Worm (Caenorhabditis elegans) whole organism, midembryonic: ENCODE results near the gene mcp-1.

Experiments used
- T22C8.4 ChIP-seq: fragments of 200-800 bp; sonication (Bioruptor generic); IDR thresholded peaks from 2 replicates; pipeline ENCODE4 v1.3.6; 2022; ENCODE audit warnings: missing genetic modification characterization, missing compliant biosample characterization
- cog-1 ChIP-seq: sonication (generic microtip); optimal IDR thresholded peaks from 2 replicates; lab custom pipeline; 2016; ENCODE audit warnings: missing genetic modification characterization, missing compliant biosample characterization
- flt-1 ChIP-seq: fragments of 200-800 bp; sonication (Bioruptor generic); IDR thresholded peaks from 2 replicates; pipeline ENCODE4 v1.3.6; 2022; ENCODE audit warnings: missing genetic modification characterization, missing compliant biosample characterization
- klf-2 ChIP-seq: fragments of 200-800 bp; sonication (Bioruptor generic); conservative IDR thresholded peaks from 2 replicates; pipeline ENCODE4 v1.3.6; 2022; ENCODE audit warnings: missing genetic modification reagents, missing genetic modification characterization, missing compliant biosample characterization
- med-1 ChIP-seq: sonication (generic microtip); optimal IDR thresholded peaks from 2 replicates; lab custom pipeline; 2017; ENCODE audit warnings: missing genetic modification characterization, mild to moderate bottlenecking, missing compliant biosample characterization, antibody characterized with exemption, missing genetic modification reagents; ENCODE audit not compliant: insufficient read depth
- ref-1 ChIP-seq: fragments of 200-800 bp; sonication (Bioruptor generic); conservative IDR thresholded peaks from 2 replicates; pipeline ENCODE4 v1.3.6; 2022; ENCODE audit warnings: missing genetic modification reagents, missing genetic modification characterization, missing compliant biosample characterization
- tab-1 ChIP-seq: fragments of 200-800 bp; sonication (Bioruptor generic); IDR thresholded peaks from 2 replicates; pipeline ENCODE4 v1.3.6; 2022; ENCODE audit warnings: missing genetic modification characterization, missing compliant biosample characterization
- ztf-23 ChIP-seq: fragments of 200-800 bp; sonication (Bioruptor generic); IDR thresholded peaks from 2 replicates; pipeline ENCODE4 v1.3.6; 2022; ENCODE audit warnings: missing genetic modification reagents, missing genetic modification characterization, missing compliant biosample characterization
- ztf-29 ChIP-seq: fragments of 200-800 bp; sonication (Bioruptor generic); IDR thresholded peaks from 2 replicates; pipeline ENCODE4 v1.3.6; 2022; ENCODE audit warnings: missing genetic modification reagents, missing genetic modification characterization, missing compliant biosample characterization

DNA sequence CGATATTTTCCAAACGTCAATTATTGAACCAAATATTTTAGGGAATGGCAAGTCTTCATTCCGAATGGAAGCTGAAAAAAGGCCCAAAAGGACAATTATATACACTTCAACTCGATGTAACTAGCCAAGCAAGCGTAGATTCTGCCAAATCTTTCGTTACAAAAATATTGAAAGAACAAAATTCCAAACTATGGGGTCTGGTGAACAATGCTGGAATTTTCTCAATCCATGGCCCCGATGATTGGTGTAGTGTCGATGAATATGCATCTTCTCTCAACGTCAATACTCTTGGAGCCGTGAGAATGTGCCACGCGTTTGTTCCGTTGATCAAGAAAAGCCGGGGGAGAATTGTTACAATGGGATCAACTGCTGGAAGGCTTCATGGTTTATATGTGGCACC lies 22.6 kb downstream of the mcp-1 start:
- no peak for TF ChIP-seq med-1
- TF ChIP-seq ztf-23 (GFP tag; lab: Robert Waterston, UW), result no peak
- no peak for TF ChIP-seq klf-2 (GFP tag; lab: Robert Waterston, UW)
- no peak for TF ChIP-seq ztf-29 (GFP tag; lab: Robert Waterston, UW)
- TF ChIP-seq flt-1 (GFP tag; lab: Robert Waterston, UW), result no peak
- no peak for TF ChIP-seq ref-1 (GFP tag; lab: Robert Waterston, UW)
- no peak for TF ChIP-seq T22C8.4
- no peak for TF ChIP-seq cog-1 (tag; lab: Kevin White, UChicago)
- no peak for TF ChIP-seq tab-1 (GFP tag; lab: Robert Waterston, UW)
